Fruit fly (Drosophila melanogaster) whole organism, embryonic: ENCODE measurements around the gene ath.

Source experiments
- C15 ChIP-seq: fragments of 200-800 bp; sonication (Bioruptor generic); IDR thresholded peaks from 3 replicates; pipeline ENCODE4 v1.3.6; 2022; ENCODE audit warnings: missing biosample characterization, missing genetic modification characterization
- CG10267 ChIP-seq: fragments of 200-800 bp; sonication (Bioruptor generic); optimal IDR thresholded peaks from 2 replicates; lab custom pipeline; 2018; ENCODE audit warnings: missing biosample characterization, mild to moderate bottlenecking, missing genetic modification characterization, moderate library complexity
- CG11560 ChIP-seq: fragments of 200-800 bp; sonication (Bioruptor generic); IDR thresholded peaks from 3 replicates; pipeline ENCODE4 v1.3.6; 2022; ENCODE audit warnings: missing biosample characterization, missing genetic modification characterization
- CG1233 ChIP-seq: fragments of 200-800 bp; sonication (Bioruptor generic); optimal IDR thresholded peaks from 4 replicates; lab custom pipeline; 2018; ENCODE audit warnings: missing biosample characterization, mild to moderate bottlenecking, missing genetic modification characterization
- CG14860 ChIP-seq: fragments of 200-800 bp; sonication (Bioruptor generic); IDR thresholded peaks from 3 replicates; pipeline ENCODE4 v1.3.6; 2022; ENCODE audit warnings: missing biosample characterization, missing genetic modification characterization; ENCODE audit not compliant: partially characterized antibody
- CG16813 ChIP-seq: fragments of 200-800 bp; sonication (Bioruptor generic); IDR thresholded peaks from 3 replicates; pipeline ENCODE4 v1.3.6; 2022; ENCODE audit warnings: missing biosample characterization, missing genetic modification characterization; ENCODE audit not compliant: partially characterized antibody
- CG2120 ChIP-seq: fragments of 200-800 bp; sonication (Bioruptor generic); optimal IDR thresholded peaks from 3 replicates; lab custom pipeline; 2016; ENCODE audit warnings: missing biosample characterization, missing genetic modification characterization
- CG32767 ChIP-seq: fragments of 200-800 bp; sonication (Bioruptor generic); IDR thresholded peaks from 2 replicates; pipeline ENCODE4 v1.3.6; 2022; ENCODE audit warnings: missing biosample characterization, missing genetic modification characterization
- CG34376 ChIP-seq: fragments of 200-800 bp; sonication (Bioruptor generic); optimal IDR thresholded peaks from 2 replicates; lab custom pipeline; 2018; ENCODE audit warnings: missing biosample characterization, mild to moderate bottlenecking, missing genetic modification characterization
- CG3847 ChIP-seq: fragments of 200-800 bp; sonication (Bioruptor generic); IDR thresholded peaks from 2 replicates; pipeline ENCODE4 v1.3.6; 2022; ENCODE audit warnings: missing biosample characterization, missing genetic modification characterization
- CG4820 ChIP-seq: fragments of 200-800 bp; sonication (Bioruptor generic); optimal IDR thresholded peaks from 3 replicates; lab custom pipeline; 2016; ENCODE audit warnings: missing biosample characterization, missing genetic modification characterization
- CG6854 ChIP-seq: fragments of 200-800 bp; sonication (Bioruptor generic); optimal IDR thresholded peaks from 3 replicates; lab custom pipeline; 2017; ENCODE audit warnings: missing biosample characterization, mild to moderate bottlenecking, missing genetic modification characterization
- CG7271 ChIP-seq: fragments of 200-800 bp; sonication (Bioruptor generic); optimal IDR thresholded peaks from 2 replicates; lab custom pipeline; 2018; ENCODE audit warnings: missing biosample characterization, mild to moderate bottlenecking, missing genetic modification characterization, moderate library complexity
- CG8359 ChIP-seq: fragments of 200-800 bp; sonication (Bioruptor generic); optimal IDR thresholded peaks from 2 replicates; lab custom pipeline; 2017; ENCODE audit warnings: missing biosample characterization, mild to moderate bottlenecking, missing genetic modification characterization, borderline replicate concordance
- CG8944 ChIP-seq: fragments of 200-800 bp; sonication (Bioruptor generic); optimal IDR thresholded peaks from 3 replicates; lab custom pipeline; 2016; ENCODE audit warnings: missing biosample characterization, missing genetic modification characterization
- CTCF ChIP-seq: fragments of 200-800 bp; sonication (Bioruptor generic); optimal IDR thresholded peaks from 2 replicates; lab custom pipeline; 2017; ENCODE audit warnings: missing biosample characterization, mild to moderate bottlenecking, missing genetic modification characterization, moderate library complexity
- Dp ChIP-seq: fragments of 200-800 bp; sonication (Bioruptor generic); optimal IDR thresholded peaks from 2 replicates; lab custom pipeline; 2018; ENCODE audit warnings: missing biosample characterization, mild to moderate bottlenecking, missing genetic modification characterization, moderate library complexity
- Hr39 ChIP-seq: fragments of >200 bp; optimal IDR thresholded peaks from 2 replicates; lab custom pipeline; 2017
- MESR4 ChIP-seq: fragments of 200-800 bp; sonication (Bioruptor generic); optimal IDR thresholded peaks from 2 replicates; lab custom pipeline; 2018; ENCODE audit warnings: missing biosample characterization, mild to moderate bottlenecking, missing genetic modification characterization, moderate library complexity
- Meics ChIP-seq: fragments of 200-800 bp; sonication (Bioruptor generic); optimal IDR thresholded peaks from 2 replicates; lab custom pipeline; 2017; ENCODE audit warnings: missing biosample characterization, mild to moderate bottlenecking, missing genetic modification characterization
- Nf-YA ChIP-seq: fragments of 200-800 bp; sonication (Bioruptor generic); IDR thresholded peaks from 2 replicates; pipeline ENCODE4 v1.3.6; 2022; ENCODE audit warnings: missing biosample characterization, missing genetic modification characterization
- Optix ChIP-seq: fragments of 200-800 bp; sonication (Bioruptor generic); IDR thresholded peaks from 3 replicates; pipeline ENCODE4 v1.3.6; 2022; ENCODE audit warnings: missing biosample characterization, missing genetic modification characterization
- Pdp1 ChIP-seq, 2 experiments: fragments of 200-800 bp; sonication (Bioruptor generic); optimal IDR thresholded peaks; 3 replicates each; lab custom pipeline; 2016; ENCODE audit warnings: missing biosample characterization in 2 of 2, missing genetic modification characterization in 2 of 2, mild to moderate bottlenecking in 1 of 2, moderate library complexity in 1 of 2
- Side ChIP-seq: fragments of 200-800 bp; sonication (Bioruptor generic); optimal IDR thresholded peaks from 2 replicates; lab custom pipeline; 2016; ENCODE audit warnings: missing biosample characterization, missing genetic modification characterization
- Six4 ChIP-seq: fragments of 200-800 bp; sonication (Bioruptor generic); optimal IDR thresholded peaks from 2 replicates; lab custom pipeline; 2016; ENCODE audit warnings: missing biosample characterization, missing genetic modification characterization
- Tbp ChIP-seq: fragments of >200 bp; optimal IDR thresholded peaks from 2 replicates; lab custom pipeline; 2018; ENCODE audit warnings: missing biosample characterization, missing genetic modification characterization
- YL-1 ChIP-seq: fragments of 200-800 bp; sonication (Bioruptor generic); optimal IDR thresholded peaks from 3 replicates; lab custom pipeline; 2017; ENCODE audit warnings: missing biosample characterization, mild to moderate bottlenecking, missing genetic modification characterization
- ab ChIP-seq: fragments of 200-800 bp; sonication (Bioruptor generic); optimal IDR thresholded peaks from 2 replicates; lab custom pipeline; 2016; ENCODE audit warnings: missing biosample characterization, missing genetic modification characterization
- aop ChIP-seq: fragments of 200-800 bp; sonication (Bioruptor generic); IDR thresholded peaks from 2 replicates; pipeline ENCODE4 v1.3.6; 2022; ENCODE audit warnings: missing biosample characterization, missing genetic modification characterization
- bowl ChIP-seq: fragments of 200-800 bp; sonication (Bioruptor generic); IDR thresholded peaks from 2 replicates; pipeline ENCODE4 v1.3.6; 2022; ENCODE audit warnings: missing biosample characterization, missing genetic modification characterization
- cg ChIP-seq: fragments of 200-800 bp; sonication (Bioruptor generic); optimal IDR thresholded peaks from 3 replicates; lab custom pipeline; 2019; ENCODE audit warnings: missing biosample characterization, mild to moderate bottlenecking, missing genetic modification characterization, moderate library complexity
- da ChIP-seq: fragments of 200-800 bp; sonication (Bioruptor generic); optimal IDR thresholded peaks from 2 replicates; lab custom pipeline; 2016; ENCODE audit warnings: missing biosample characterization, missing genetic modification characterization
- dmrt11E ChIP-seq: fragments of 200-800 bp; sonication (Bioruptor generic); optimal IDR thresholded peaks from 3 replicates; lab custom pipeline; 2018; ENCODE audit warnings: missing biosample characterization, mild to moderate bottlenecking, missing genetic modification characterization, moderate library complexity
- dpn ChIP-seq, 2 experiments: fragments of 200-800 bp; sonication (Bioruptor generic); optimal IDR thresholded peaks; 3 replicates each; lab custom pipeline; 2016; ENCODE audit warnings: missing biosample characterization in 2 of 2, missing genetic modification characterization in 2 of 2
- ems ChIP-seq: fragments of 200-800 bp; sonication (Bioruptor generic); optimal IDR thresholded peaks from 3 replicates; lab custom pipeline; 2016; ENCODE audit warnings: missing biosample characterization, missing genetic modification characterization
- eve ChIP-seq, 2 experiments: fragments of >200 bp; optimal IDR thresholded peaks; 2 replicates each; lab custom pipeline; 2017; ENCODE audit warnings: missing biosample characterization in 2 of 2, missing genetic modification characterization in 2 of 2
- her ChIP-seq: fragments of 200-800 bp; sonication (Bioruptor generic); optimal IDR thresholded peaks from 2 replicates; lab custom pipeline; 2016; ENCODE audit warnings: missing biosample characterization, missing genetic modification characterization
- lab ChIP-seq: fragments of 200-800 bp; sonication (Bioruptor generic); optimal IDR thresholded peaks from 3 replicates; lab custom pipeline; 2017; ENCODE audit warnings: missing biosample characterization, missing genetic modification characterization, mild to moderate bottlenecking, moderate library complexity, missing genetic modification reagents
- mirr ChIP-seq: fragments of 200-800 bp; sonication (Bioruptor generic); optimal IDR thresholded peaks from 3 replicates; lab custom pipeline; 2018; ENCODE audit warnings: missing biosample characterization, mild to moderate bottlenecking, missing genetic modification characterization
- nerfin-2 ChIP-seq: fragments of 200-800 bp; sonication (Bioruptor generic); IDR thresholded peaks from 2 replicates; pipeline ENCODE4 v1.3.6; 2022; ENCODE audit warnings: missing biosample characterization, missing genetic modification characterization; ENCODE audit not compliant: partially characterized antibody
- phol ChIP-seq: fragments of 200-800 bp; sonication (Bioruptor generic); optimal IDR thresholded peaks from 3 replicates; lab custom pipeline; 2018; ENCODE audit warnings: missing biosample characterization, mild to moderate bottlenecking, missing genetic modification characterization, moderate library complexity
- repo ChIP-seq: fragments of 200-800 bp; sonication (Bioruptor generic); optimal IDR thresholded peaks from 2 replicates; lab custom pipeline; 2016; ENCODE audit warnings: missing biosample characterization, missing genetic modification characterization
- sc ChIP-seq, 3 experiments: fragments of >200 bp in 2 of 3; fragments of 200-800 bp in 1 of 3; sonication (Bioruptor generic) in 1 of 3; optimal IDR thresholded peaks; 2 replicates in 2 of 3; 3 replicates in 1 of 3; lab custom pipeline; 2017; ENCODE audit warnings: mild to moderate bottlenecking in 1 of 3, missing biosample characterization in 1 of 3, missing genetic modification characterization in 1 of 3, missing genetic modification reagents in 1 of 3
- sens ChIP-seq: fragments of 200-800 bp; sonication (Bioruptor generic); peaks from one replicate; lab custom pipeline; 2016; ENCODE audit warnings: missing biosample characterization, missing genetic modification characterization
- sim ChIP-seq: fragments of 200-800 bp; sonication (Bioruptor generic); IDR thresholded peaks from 2 replicates; pipeline ENCODE4 v1.3.6; 2022; ENCODE audit warnings: missing biosample characterization, missing genetic modification characterization
- sug ChIP-seq: fragments of 200-800 bp; optimal IDR thresholded peaks from 2 replicates; lab custom pipeline; 2019; ENCODE audit warnings: missing biosample characterization, mild to moderate bottlenecking, missing genetic modification characterization, moderate library complexity
- tin ChIP-seq: fragments of 200-800 bp; sonication (Bioruptor generic); optimal IDR thresholded peaks from 3 replicates; lab custom pipeline; 2016; ENCODE audit warnings: missing biosample characterization, missing genetic modification characterization
- vnd ChIP-seq: fragments of 200-800 bp; sonication (Bioruptor generic); IDR thresholded peaks from 3 replicates; pipeline ENCODE4 v1.3.6; 2022; ENCODE audit warnings: missing biosample characterization, missing genetic modification characterization; ENCODE audit not compliant: partially characterized antibody
- yki ChIP-seq: fragments of >200 bp; optimal IDR thresholded peaks from 3 replicates; lab custom pipeline; 2018
- zfh1 ChIP-seq: fragments of 200-800 bp; sonication (Bioruptor generic); IDR thresholded peaks from 3 replicates; pipeline ENCODE4 v1.3.6; 2022; ENCODE audit warnings: missing biosample characterization, missing genetic modification characterization

ath gene

dm6 chr2L:10222550-10223231 is 11.7 kb downstream of the ath start, which contains the start of gene Bcs1 (continued):
- TF ChIP-seq repo (GFP tag; lab: Kevin White, UChicago) = no peak
- TF ChIP-seq C15 (GFP tag; lab: Robert Waterston, UW) = no peak
- peak in 1 of 2 experiments; percentile 69 for TF ChIP-seq eve (GFP tag; optimal IDR thresholded peaks at IDR 0.05; lab: Kevin White, UChicago)
- no peak for TF ChIP-seq Nf-YA (GFP tag; lab: Robert Waterston, UW)
- TF ChIP-seq CG10267 (tag; lab: Kevin White, UChicago) = peak; percentile 9
- peak; percentile 26 for TF ChIP-seq Dp (GFP tag; lab: Kevin White, UChicago)
- no peak for TF ChIP-seq dpn (GFP tag; optimal IDR thresholded peaks at IDR 0.05; lab: Kevin White, UChicago)
- no peak for TF ChIP-seq Side (GFP tag; lab: Kevin White, UChicago)
- TF ChIP-seq zfh1 = no peak
- TF ChIP-seq Optix (GFP tag; lab: Robert Waterston, UW) = no peak
- no peak for TF ChIP-seq her (GFP tag; lab: Kevin White, UChicago)
- TF ChIP-seq Pdp1 (GFP tag; optimal IDR thresholded peaks at IDR 0.05; lab: Kevin White, UChicago) = peak in 1 of 2 experiments; percentile 95
- TF ChIP-seq da (GFP tag; lab: Kevin White, UChicago) = no peak
- no peak for TF ChIP-seq Six4 (GFP tag; lab: Kevin White, UChicago)
- no peak for TF ChIP-seq CG2120 (GFP tag; lab: Kevin White, UChicago)
- no peak for TF ChIP-seq sug (tag; lab: Kevin White, UChicago)
- no peak for TF ChIP-seq lab (GFP tag; lab: Kevin White, UChicago)
- TF ChIP-seq mirr = no peak
- peak; percentile 26 for TF ChIP-seq YL-1 (GFP tag; lab: Kevin White, UChicago)
- TF ChIP-seq CG1233 (GFP tag; lab: Kevin White, UChicago) = no peak
- no peak for TF ChIP-seq ab (GFP tag; lab: Kevin White, UChicago)
- TF ChIP-seq CG4820 (GFP tag; lab: Kevin White, UChicago) = no peak
- TF ChIP-seq nerfin-2 (GFP tag; lab: Robert Waterston, UW) = no peak
- no peak for TF ChIP-seq CTCF (GFP tag; lab: Kevin White, UChicago)
- TF ChIP-seq CG6854 = no peak
- TF ChIP-seq dmrt11E (tag; lab: Kevin White, UChicago) = no peak
- no peak for TF ChIP-seq bowl (GFP tag; lab: Robert Waterston, UW)
- TF ChIP-seq CG14860 (GFP tag; lab: Robert Waterston, UW) = no peak

- peak; percentile 67 for TF ChIP-seq MESR4 (GFP tag; lab: Kevin White, UChicago)
- no peak for TF ChIP-seq sim (GFP tag; lab: Robert Waterston, UW)
- 0 out of 2 replicates have a peak, but pooled peaks have one; percentile 25 for TF ChIP-seq CG32767 (GFP tag; lab: Robert Waterston, UW)
- TF ChIP-seq ems (GFP tag; lab: Kevin White, UChicago) = no peak
- no peak for TF ChIP-seq lab (GFP tag; lab: Kevin White, UChicago)
- no peak for TF ChIP-seq CG8944 (GFP tag; lab: Kevin White, UChicago)
- peak; percentile 14 for TF ChIP-seq sens (GFP tag; lab: Kevin White, UChicago)
- TF ChIP-seq eve (GFP tag; optimal IDR thresholded peaks at IDR 0.05; lab: Kevin White, UChicago) = peak in 1 of 2 experiments; percentile 81
- no peak for TF ChIP-seq yki (lab: Kevin White, UChicago)
- TF ChIP-seq Meics (GFP tag; lab: Kevin White, UChicago) = no peak
- no peak for TF ChIP-seq aop
- no peak for TF ChIP-seq CG3847 (GFP tag; lab: Robert Waterston, UW)
- TF ChIP-seq CG7271 (tag; lab: Kevin White, UChicago) = no peak
- no peak for TF ChIP-seq CG11560 (tag; lab: Robert Waterston, UW)
- TF ChIP-seq CG8359 (GFP tag; lab: Kevin White, UChicago) = no peak
- no peak for TF ChIP-seq sc (optimal IDR thresholded peaks at IDR 0.05; lab: Kevin White, UChicago)
- TF ChIP-seq sc (GFP tag; optimal IDR thresholded peaks at IDR 0.05; lab: Kevin White, UChicago) = no peak
- no peak for TF ChIP-seq Hr39 (lab: Kevin White, UChicago)
- no peak for TF ChIP-seq phol
- peak; percentile 72 for TF ChIP-seq cg (GFP tag; lab: Kevin White, UChicago)
- no peak for TF ChIP-seq CG16813 (GFP tag; lab: Robert Waterston, UW)
- TF ChIP-seq vnd (GFP tag; lab: Robert Waterston, UW) = no peak
- no peak for TF ChIP-seq tin (GFP tag; lab: Kevin White, UChicago)
- no peak for TF ChIP-seq Tbp
- TF ChIP-seq CG34376 (GFP tag; lab: Kevin White, UChicago) = peak; percentile 10
These were observed 15.3 kb downstream of the ath start for dm6 chr2L:10226213-10226723.
